Fruit fly (Drosophila melanogaster) Kc167 (cell line): ENCODE measurements around the gene CG43182.

Experiments
- h ChIP-seq: fragments of >200 bp; optimal IDR thresholded peaks from 3 replicates; lab custom pipeline; 2018; ENCODE audit warnings: missing external identifiers
- insv ChIP-seq: fragments of >200 bp; optimal IDR thresholded peaks from 3 replicates; lab custom pipeline; 2018; ENCODE audit warnings: missing external identifiers
- psq ChIP-seq: fragments of >200 bp; optimal IDR thresholded peaks from 2 replicates; lab custom pipeline; 2017; ENCODE audit warnings: missing external identifiers
- ttk ChIP-seq: sonication (Bioruptor generic); optimal IDR thresholded peaks from 2 replicates; lab custom pipeline; 2017; ENCODE audit warnings: missing external identifiers

DNA sequence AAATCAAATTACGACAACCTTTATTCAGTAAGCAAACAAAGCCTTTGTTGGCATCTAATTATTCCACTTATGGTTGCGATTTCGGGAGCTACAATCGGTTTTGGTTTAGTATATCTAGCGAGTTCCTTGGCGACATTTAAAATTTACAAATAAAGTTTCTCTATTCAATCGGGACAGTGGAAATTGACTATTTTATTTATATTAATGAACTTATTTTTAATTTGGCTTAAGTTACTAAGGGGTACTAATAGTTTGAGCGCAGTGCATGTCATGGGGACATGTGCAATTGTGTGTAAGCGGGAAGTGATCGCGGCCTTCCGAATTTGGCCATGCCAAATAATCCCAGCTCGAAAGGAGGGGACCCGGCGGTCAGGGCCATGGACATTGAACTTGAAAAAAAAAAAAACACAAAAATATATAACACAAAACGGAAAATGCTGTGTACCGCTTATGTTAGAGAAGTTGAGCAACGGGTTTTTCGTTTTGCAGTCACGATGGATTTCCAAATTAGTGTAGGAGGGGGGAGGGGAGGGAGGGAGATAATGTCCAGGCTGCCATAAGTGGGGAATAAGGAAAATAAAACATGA lies 1.2 kb downstream of the CG43182 start:
- TF ChIP-seq psq (lab: Kevin White, UChicago) (no peak), insv (lab: Kevin White, UChicago) (no peak), ttk (no peak), h (no peak)
